Worm (Caenorhabditis elegans) whole organism, L1 larva: ENCODE results near the gene C09G9.1.

Experiments used
- C16A3.4 ChIP-seq: fragments of 150-350 bp; optimal IDR thresholded peaks from 2 replicates; lab custom pipeline; 2014; ENCODE audit warnings: missing biosample characterization, missing genetic modification characterization
- blmp-1 ChIP-seq: fragments of 150-350 bp; optimal IDR thresholded peaks from 2 replicates; lab custom pipeline; 2014; ENCODE audit warnings: missing biosample characterization, missing genetic modification characterization
- ceh-82 ChIP-seq, 3 experiments: fragments of 150-350 bp in 1 of 3; sonication (generic microtip) in 2 of 3; optimal IDR thresholded peaks; 2 replicates each; lab custom pipeline; 2014 to 2017; ENCODE audit warnings: missing biosample characterization in 3 of 3, missing genetic modification characterization in 3 of 3
- ceh-88 ChIP-seq: fragments of 200-800 bp; sonication (Bioruptor generic); IDR thresholded peaks from 2 replicates; pipeline ENCODE4 v1.3.6; 2022; ENCODE audit warnings: missing genetic modification characterization, missing compliant biosample characterization
- ceh-90 ChIP-seq: sonication (generic microtip); optimal IDR thresholded peaks from 2 replicates; lab custom pipeline; 2016; ENCODE audit warnings: missing genetic modification characterization, missing compliant biosample characterization
- dpl-1 ChIP-seq, 3 experiments: fragments of 150-350 bp in 2 of 3; sonication (generic microtip) in 1 of 3; optimal IDR thresholded peaks; 2 replicates each; lab custom pipeline; 2014 to 2017; ENCODE audit warnings: missing biosample characterization in 3 of 3, missing genetic modification characterization in 3 of 3, missing genetic modification reagents in 3 of 3
- efl-1 ChIP-seq, 4 experiments: fragments of 150-350 bp; optimal IDR thresholded peaks in 3 of 4; peaks in 1 of 4; 1 replicate in 1 of 4; 2 replicates in 3 of 4; lab custom pipeline; 2014; ENCODE audit warnings: missing biosample characterization in 2 of 4, missing genetic modification characterization in 2 of 4, missing genetic modification reagents in 2 of 4
- egl-27 ChIP-seq, 2 experiments: fragments of 150-350 bp in 1 of 2; sonication (generic microtip); optimal IDR thresholded peaks; 3 replicates each; lab custom pipeline; 2017 to 2018; ENCODE audit warnings: missing biosample characterization in 2 of 2, missing genetic modification characterization in 2 of 2, missing genetic modification reagents in 2 of 2
- elt-3 ChIP-seq, 6 experiments: fragments of 150-350 bp in 1 of 6; sonication (generic microtip); optimal IDR thresholded peaks; 2 replicates each; lab custom pipeline; 2017 to 2018; ENCODE audit warnings: missing biosample characterization in 6 of 6, missing genetic modification characterization in 6 of 6, inconsistent platforms in 1 of 6
- ets-5 ChIP-seq: fragments of 200-800 bp; sonication (Bioruptor generic); IDR thresholded peaks from 2 replicates; pipeline ENCODE4 v1.3.6; 2022; ENCODE audit warnings: missing genetic modification characterization, missing compliant biosample characterization
- fkh-4 ChIP-seq: sonication (generic microtip); optimal IDR thresholded peaks from 2 replicates; lab custom pipeline; 2016; ENCODE audit warnings: missing compliant biosample characterization, missing genetic modification characterization, borderline replicate concordance
- hlh-4 ChIP-seq: sonication (generic microtip); optimal IDR thresholded peaks from 2 replicates; lab custom pipeline; 2016; ENCODE audit warnings: mild to moderate bottlenecking, missing genetic modification characterization, missing compliant biosample characterization
- isw-1 ChIP-seq: fragments of 200-800 bp; sonication (Bioruptor generic); IDR thresholded peaks from 2 replicates; pipeline ENCODE4 v1.3.6; 2022; ENCODE audit warnings: missing genetic modification characterization, missing compliant biosample characterization
- lin-14 ChIP-seq: fragments of 200-800 bp; sonication (Bioruptor generic); optimal IDR thresholded peaks from 2 replicates; lab custom pipeline; 2018; ENCODE audit warnings: mild to moderate bottlenecking, missing genetic modification characterization, moderate library complexity, missing compliant biosample characterization
- lin-35 ChIP-seq, 2 experiments: fragments of 150-350 bp; optimal IDR thresholded peaks; 2 replicates each; lab custom pipeline; 2014; ENCODE audit warnings: missing biosample characterization in 2 of 2, missing genetic modification characterization in 2 of 2, missing genetic modification reagents in 2 of 2
- lir-3 ChIP-seq: sonication (generic microtip); optimal IDR thresholded peaks from 2 replicates; lab custom pipeline; 2016; ENCODE audit warnings: mild to moderate bottlenecking, missing genetic modification characterization, moderate library complexity, missing compliant biosample characterization; ENCODE audit not compliant: poor library complexity
- lsy-2 ChIP-seq, 2 experiments: fragments of 150-350 bp; optimal IDR thresholded peaks; 2 replicates each; lab custom pipeline; 2014; ENCODE audit warnings: missing biosample characterization in 2 of 2, missing genetic modification characterization in 2 of 2
- mdl-1 ChIP-seq, 2 experiments: fragments of 150-350 bp; optimal IDR thresholded peaks; 2 replicates each; lab custom pipeline; 2014 to 2017; ENCODE audit warnings: missing biosample characterization in 2 of 2, missing genetic modification characterization in 2 of 2, inconsistent platforms in 1 of 2
- mep-1 ChIP-seq: fragments of 150-350 bp; optimal IDR thresholded peaks from 2 replicates; lab custom pipeline; 2014; ENCODE audit warnings: missing biosample characterization, missing genetic modification characterization
- nhr-12 ChIP-seq: sonication (generic microtip); optimal IDR thresholded peaks from 2 replicates; lab custom pipeline; 2017; ENCODE audit warnings: missing biosample characterization, missing genetic modification characterization
- nhr-20 ChIP-seq: sonication (generic microtip); optimal IDR thresholded peaks from 2 replicates; lab custom pipeline; 2016; ENCODE audit warnings: mild to moderate bottlenecking, missing genetic modification characterization, missing compliant biosample characterization
- nhr-237 ChIP-seq: fragments of 150-350 bp; optimal IDR thresholded peaks from 2 replicates; lab custom pipeline; 2014; ENCODE audit warnings: missing biosample characterization, missing genetic modification characterization
- nhr-28 ChIP-seq: fragments of 150-350 bp; optimal IDR thresholded peaks from 2 replicates; lab custom pipeline; 2014; ENCODE audit warnings: missing biosample characterization, missing genetic modification characterization
- nhr-47 ChIP-seq: sonication (generic microtip); optimal IDR thresholded peaks from 2 replicates; lab custom pipeline; 2016; ENCODE audit warnings: mild to moderate bottlenecking, missing genetic modification characterization, moderate library complexity, missing compliant biosample characterization
- nhr-71 ChIP-seq: sonication (generic microtip); optimal IDR thresholded peaks from 2 replicates; lab custom pipeline; 2016; ENCODE audit warnings: mild to moderate bottlenecking, missing genetic modification characterization, moderate library complexity, missing compliant biosample characterization
- nhr-77 ChIP-seq: fragments of 150-350 bp; optimal IDR thresholded peaks from 2 replicates; lab custom pipeline; 2014; ENCODE audit warnings: missing biosample characterization, missing genetic modification characterization
- nhr-84 ChIP-seq: sonication (generic microtip); optimal IDR thresholded peaks from 2 replicates; lab custom pipeline; 2017; ENCODE audit warnings: missing biosample characterization, missing genetic modification characterization
- nhr-85 ChIP-seq: sonication (generic microtip); peaks from one replicate; lab custom pipeline; 2016; ENCODE audit warnings: missing genetic modification characterization, inconsistent platforms, missing compliant biosample characterization
- nhr-90 ChIP-seq: sonication (generic microtip); optimal IDR thresholded peaks from 2 replicates; lab custom pipeline; 2016; ENCODE audit warnings: mild to moderate bottlenecking, missing genetic modification characterization, missing compliant biosample characterization; ENCODE audit not compliant: poor library complexity
- rnt-1 ChIP-seq: sonication (generic microtip); optimal IDR thresholded peaks from 2 replicates; lab custom pipeline; 2016; ENCODE audit warnings: mild to moderate bottlenecking, missing genetic modification characterization, moderate library complexity, missing compliant biosample characterization
- snu-23 ChIP-seq: sonication (generic microtip); optimal IDR thresholded peaks from 2 replicates; lab custom pipeline; 2016; ENCODE audit warnings: missing genetic modification characterization, missing compliant biosample characterization
- sox-4 ChIP-seq: sonication (generic microtip); optimal IDR thresholded peaks from 2 replicates; lab custom pipeline; 2016; ENCODE audit warnings: missing genetic modification characterization, missing compliant biosample characterization
- sup-37 ChIP-seq: fragments of 200-800 bp; sonication (Bioruptor generic); optimal IDR thresholded peaks from 2 replicates; lab custom pipeline; 2018; ENCODE audit warnings: mild to moderate bottlenecking, missing genetic modification characterization, missing compliant biosample characterization
- swsn-7 ChIP-seq: sonication (generic microtip); optimal IDR thresholded peaks from 2 replicates; lab custom pipeline; 2016; ENCODE audit warnings: missing genetic modification characterization, missing compliant biosample characterization
- unc-130 ChIP-seq: fragments of 150-350 bp; optimal IDR thresholded peaks from 2 replicates; lab custom pipeline; 2017; ENCODE audit warnings: missing biosample characterization, missing genetic modification characterization, inconsistent platforms
- unc-62 ChIP-seq: fragments of 150-350 bp; optimal IDR thresholded peaks from 2 replicates; lab custom pipeline; 2014; ENCODE audit warnings: missing biosample characterization, missing genetic modification reagents, missing genetic modification characterization
- vab-15 ChIP-seq: sonication (generic microtip); optimal IDR thresholded peaks from 2 replicates; lab custom pipeline; 2017; ENCODE audit warnings: missing genotype, mild to moderate bottlenecking, missing genetic modification characterization, missing compliant biosample characterization
- xbp-1 ChIP-seq: sonication (generic microtip); optimal IDR thresholded peaks from 2 replicates; lab custom pipeline; 2016; ENCODE audit warnings: missing genetic modification characterization, missing compliant biosample characterization
- zip-4 ChIP-seq: fragments of 200-800 bp; sonication (Bioruptor generic); optimal IDR thresholded peaks from 2 replicates; lab custom pipeline; 2018; ENCODE audit warnings: mild to moderate bottlenecking, missing genetic modification characterization, moderate library complexity, missing compliant biosample characterization
- ztf-11 ChIP-seq, 2 experiments: sonication (generic microtip); optimal IDR thresholded peaks; 2 replicates each; lab custom pipeline; 2016 to 2017; ENCODE audit warnings: missing genetic modification characterization in 2 of 2, missing biosample characterization in 1 of 2, missing compliant biosample characterization in 1 of 2

Gene C09G9.1

DNA sequence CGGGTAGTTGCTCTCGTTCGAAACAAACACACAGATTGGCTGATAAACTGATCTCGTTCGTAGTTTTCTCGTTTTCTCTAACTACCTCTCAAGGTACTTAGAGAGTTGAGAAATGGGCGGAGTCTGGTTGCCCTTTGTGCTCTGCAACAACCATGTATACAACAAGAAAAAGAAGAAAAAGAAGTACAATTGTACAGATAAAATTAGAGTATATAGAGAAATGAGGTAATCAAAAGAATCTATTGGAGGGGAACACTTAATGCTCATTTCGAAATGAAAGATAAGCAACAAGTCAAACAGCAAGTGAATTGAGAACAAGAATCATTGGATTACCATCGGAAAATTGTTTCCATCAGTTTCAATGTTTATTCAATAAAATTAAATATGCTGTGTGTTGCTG is at the start of gene C09G9.1:
C09G9.1 (minus strand) TSS at position 143 of the 400 bp plus-strand sequence.
- TF ChIP-seq nhr-77 (peak; percentile 11), ceh-88 (GFP tag; lab: Robert Waterston, UW) (no peak), unc-130 (tag; lab: Kevin White, UChicago) (no peak), dpl-1 (GFP tag; optimal IDR thresholded peaks at IDR 0.05; lab: Kevin White, UChicago) (no peak), egl-27 (tag; optimal IDR thresholded peaks at IDR 0.05; lab: Kevin White, UChicago) (no peak)

DNA sequence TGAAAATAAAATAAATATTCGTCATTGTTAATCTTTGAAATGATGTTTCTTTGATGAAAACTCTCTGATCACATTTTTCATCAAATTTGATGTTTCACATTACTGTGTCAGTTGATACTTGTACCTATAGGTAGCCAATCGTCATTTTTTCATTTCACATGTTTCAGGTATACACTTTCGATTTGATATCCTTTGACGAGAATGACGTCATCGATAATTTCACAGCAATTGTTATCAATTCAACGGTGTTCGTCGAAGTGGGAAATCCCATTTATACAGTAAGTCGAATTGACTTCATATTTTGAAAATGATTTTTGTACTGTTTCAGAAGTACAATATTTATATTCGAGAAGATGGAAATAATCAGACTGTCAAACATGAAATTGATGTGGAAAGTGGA is 48.9 kb upstream of the C09G9.1 start:
- TF ChIP-seq nhr-20 (tag; lab: Kevin White, UChicago) (peak; percentile 14), elt-3 (tag; optimal IDR thresholded peaks at IDR 0.05; lab: Kevin White, UChicago) (peak in 1 of 6 experiments; percentile 13), nhr-85 (tag; lab: Kevin White, UChicago) (peak; percentile 42), blmp-1 (peak; percentile 15), lin-35 (GFP tag; optimal IDR thresholded peaks at IDR 0.05; lab: Kevin White, UChicago) (peak in 1 of 2 experiments; percentile 24), lin-14 (no peak)
- TF ChIP-seq, all 84 proteins: peak for 5

DNA sequence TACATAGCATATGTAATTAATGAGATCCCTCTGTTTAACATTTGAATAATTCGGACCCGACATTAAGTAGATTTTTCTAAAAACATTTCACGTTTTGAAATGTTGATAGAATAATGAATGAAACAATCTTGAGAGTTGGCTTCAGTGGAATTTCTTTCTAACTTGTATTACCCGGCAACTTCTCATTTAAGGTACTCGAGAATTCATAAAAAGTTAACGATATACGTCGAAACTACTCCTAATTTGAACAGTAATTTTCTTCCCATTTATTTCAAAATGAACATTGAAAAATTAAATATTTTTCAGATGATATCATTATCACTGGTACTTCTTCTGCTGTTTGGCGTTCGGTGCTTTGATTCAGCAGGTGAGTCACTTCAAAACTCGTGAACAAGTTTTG is 41.5 kb upstream of the C09G9.1 start, which contains the start of gene C27B7.7:
C27B7.7 (plus strand) TSS at position 301 of the 400 bp plus-strand sequence.
- no peak for TF ChIP-seq elt-3 (tag; optimal IDR thresholded peaks at IDR 0.05; lab: Kevin White, UChicago)
- TF ChIP-seq, all 84 proteins: peak for 0

DNA sequence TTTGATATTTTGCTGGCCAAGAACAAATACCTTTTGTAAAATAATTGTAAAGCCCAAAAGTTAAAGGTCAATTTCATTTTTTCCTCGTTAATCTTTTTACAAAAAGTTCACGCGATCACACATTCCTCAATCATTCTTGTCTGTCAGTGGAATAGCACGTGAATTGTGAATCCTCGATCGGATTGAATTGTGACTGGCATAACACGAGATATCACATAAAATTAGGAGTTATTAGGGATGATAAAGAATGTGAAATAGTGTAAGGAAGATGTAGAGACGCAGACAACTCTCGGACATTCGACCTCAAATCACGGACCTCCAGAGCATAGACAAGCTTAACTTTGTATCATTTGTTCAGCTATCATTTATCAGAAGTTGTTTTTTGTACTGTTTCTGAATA is 40.9 kb upstream of the C09G9.1 start, which contains the start of gene C27B7.6:
C27B7.6 (minus strand) TSS at position 182 of the 400 bp plus-strand sequence.
- TF ChIP-seq lir-3 (tag; lab: Kevin White, UChicago) (no peak), C16A3.4 (tag; lab: Kevin White, UChicago) (no peak), hlh-4 (tag; lab: Kevin White, UChicago) (no peak), snu-23 (GFP tag; lab: Kevin White, UChicago) (peak; percentile 24), isw-1 (no peak), unc-62 (no peak), fkh-4 (tag; lab: Kevin White, UChicago) (no peak), unc-130 (tag; lab: Kevin White, UChicago) (peak; percentile 14), efl-1 (optimal IDR thresholded peaks at IDR 0.05; lab: Kevin White, UChicago) (no peak), efl-1 (GFP tag; optimal IDR thresholded peaks at IDR 0.05 in 1 of 2; lab: Kevin White, UChicago) (peak in 1 of 2 experiments; percentile 83), rnt-1 (tag; lab: Kevin White, UChicago) (peak; percentile 40), nhr-71 (tag; lab: Kevin White, UChicago) (peak; percentile 62)

DNA sequence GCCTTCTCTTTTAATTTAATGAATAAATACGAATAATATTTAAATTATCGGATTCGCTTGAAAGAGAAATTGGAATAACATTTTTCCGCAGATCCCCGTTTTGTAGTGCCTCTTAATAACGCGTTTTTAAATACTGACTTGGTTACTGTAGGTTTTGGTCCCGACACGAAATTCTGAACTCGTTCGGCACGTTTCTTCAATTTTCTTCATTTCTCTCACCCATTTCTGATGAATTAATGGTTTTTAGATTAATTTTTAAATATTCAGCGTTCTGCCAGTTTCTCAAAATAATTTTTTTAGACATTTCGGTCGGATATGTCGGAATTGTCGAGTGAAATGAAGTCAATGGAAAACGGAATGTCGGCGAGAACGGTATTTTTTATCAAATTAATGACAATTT is 36.1 kb upstream of the C09G9.1 start, which contains the start of gene C27B7.5:
C27B7.5 (plus strand) TSS at position 301 of the 400 bp plus-strand sequence.
- TF ChIP-seq blmp-1 = no peak
- TF ChIP-seq ztf-11 (tag; optimal IDR thresholded peaks at IDR 0.05; lab: Kevin White, UChicago) = no peak
- TF ChIP-seq swsn-7 (tag; lab: Kevin White, UChicago) = no peak
- no peak for TF ChIP-seq sup-37 (GFP tag; lab: Kevin White, UChicago)
- TF ChIP-seq ceh-90 (tag; lab: Kevin White, UChicago) = no peak
- no peak for TF ChIP-seq unc-62
- TF ChIP-seq nhr-84 = no peak
- no peak for TF ChIP-seq ets-5 (GFP tag; lab: Robert Waterston, UW)
- TF ChIP-seq ceh-82 (tag; optimal IDR thresholded peaks at IDR 0.05; lab: Kevin White, UChicago) = no peak

DNA sequence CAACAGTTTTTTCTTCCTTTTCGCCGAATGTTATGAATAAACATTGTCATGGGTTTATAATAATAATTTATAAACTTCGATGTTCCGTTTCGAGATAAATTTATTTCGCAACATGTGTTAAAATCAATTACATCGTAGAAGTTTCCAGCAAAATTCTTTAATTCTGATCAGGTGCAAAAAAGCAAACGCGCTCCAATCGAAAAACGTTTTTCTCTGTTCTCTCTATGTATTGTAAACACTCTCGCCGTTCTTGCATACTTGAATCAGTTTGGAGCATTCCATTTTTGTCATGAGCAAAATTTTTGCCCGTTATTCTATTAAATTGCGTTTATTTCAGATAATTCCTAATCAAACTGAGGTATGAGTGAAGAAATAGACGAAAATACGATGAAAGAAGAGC is 28.5 kb upstream of the C09G9.1 start, which contains the start of gene rad-54.L2:
rad-54.L2 (plus strand) TSS at position 332 of the 400 bp plus-strand sequence.
- TF ChIP-seq zip-4 (GFP tag; lab: Kevin White, UChicago) (peak; percentile 39), mep-1 (tag; lab: Kevin White, UChicago) (peak; percentile 76), egl-27 (tag; optimal IDR thresholded peaks at IDR 0.05; lab: Kevin White, UChicago) (no peak), xbp-1 (tag; lab: Kevin White, UChicago) (peak; percentile 8), nhr-237 (tag; lab: Kevin White, UChicago) (peak; percentile 26), isw-1 (no peak), ets-5 (GFP tag; lab: Robert Waterston, UW) (no peak), nhr-90 (tag; lab: Kevin White, UChicago) (peak; percentile 23), sox-4 (tag; lab: Kevin White, UChicago) (no peak), nhr-47 (tag; lab: Kevin White, UChicago) (peak; percentile 64), nhr-28 (no peak), lsy-2 (tag; optimal IDR thresholded peaks at IDR 0.05; lab: Kevin White, UChicago) (peak; percentile 41 to 76), nhr-20 (tag; lab: Kevin White, UChicago) (peak; percentile 61), efl-1 (optimal IDR thresholded peaks at IDR 0.05; lab: Kevin White, UChicago) (peak; percentile 54 to 65), efl-1 (GFP tag; optimal IDR thresholded peaks at IDR 0.05 in 1 of 2; lab: Kevin White, UChicago) (peak; percentile 65 to 93), nhr-12 (tag; lab: Kevin White, UChicago) (no peak), snu-23 (GFP tag; lab: Kevin White, UChicago) (peak; percentile 64), vab-15 (no peak), blmp-1 (peak; percentile 17), lir-3 (tag; lab: Kevin White, UChicago) (no peak), mdl-1 (tag; optimal IDR thresholded peaks at IDR 0.05; lab: Kevin White, UChicago) (peak in 1 of 2 experiments; percentile 22)
